Worm (Caenorhabditis elegans) whole organism, L1 larva: ENCODE data around the gene T10B10.8.
A peak's percentile ranks its signal among the peaks of the same experiment; 100 is the strongest.

Experiments used
- C04F5.9 ChIP-seq: sonication (generic microtip); optimal IDR thresholded peaks from 2 replicates; lab custom pipeline; 2016; ENCODE audit warnings: missing genetic modification characterization, missing compliant biosample characterization
- F16B12.6 ChIP-seq: fragments of 150-350 bp; optimal IDR thresholded peaks from 2 replicates; lab custom pipeline; 2014; ENCODE audit warnings: missing biosample characterization, missing genetic modification characterization
- aha-1 ChIP-seq: fragments of 150-350 bp; optimal IDR thresholded peaks from 2 replicates; lab custom pipeline; 2014; ENCODE audit warnings: missing biosample characterization, missing genetic modification characterization
- aly-2 ChIP-seq: fragments of 150-350 bp; optimal IDR thresholded peaks from 2 replicates; lab custom pipeline; 2014; ENCODE audit warnings: missing biosample characterization, missing genetic modification characterization
- ama-1 ChIP-seq: fragments of 150-350 bp; optimal IDR thresholded peaks from 2 replicates; lab custom pipeline; 2014
- ceh-63 ChIP-seq: fragments of 200-800 bp; sonication (Bioruptor generic); optimal IDR thresholded peaks from 2 replicates; lab custom pipeline; 2018; ENCODE audit warnings: mild to moderate bottlenecking, missing genetic modification characterization, missing compliant biosample characterization
- ceh-8 ChIP-seq: fragments of 200-800 bp; sonication (Bioruptor generic); optimal IDR thresholded peaks from 2 replicates; lab custom pipeline; 2018; ENCODE audit warnings: mild to moderate bottlenecking, missing genetic modification characterization, moderate library complexity, missing compliant biosample characterization
- ceh-88 ChIP-seq: fragments of 200-800 bp; sonication (Bioruptor generic); IDR thresholded peaks from 2 replicates; pipeline ENCODE4 v1.3.6; 2022; ENCODE audit warnings: missing genetic modification characterization, missing compliant biosample characterization
- ces-1 ChIP-seq: fragments of 150-350 bp; optimal IDR thresholded peaks from 2 replicates; lab custom pipeline; 2014; ENCODE audit warnings: missing biosample characterization, missing genetic modification reagents, missing genetic modification characterization
- efl-3 ChIP-seq: fragments of 200-800 bp; sonication (Bioruptor generic); optimal IDR thresholded peaks from 2 replicates; lab custom pipeline; 2018; ENCODE audit warnings: mild to moderate bottlenecking, missing genetic modification characterization, missing compliant biosample characterization
- elt-2 ChIP-seq: sonication (generic microtip); optimal IDR thresholded peaks from 2 replicates; lab custom pipeline; 2016; ENCODE audit warnings: missing genetic modification characterization, mild to moderate bottlenecking, inconsistent platforms, missing compliant biosample characterization, missing genetic modification reagents
- ets-5 ChIP-seq: fragments of 200-800 bp; sonication (Bioruptor generic); IDR thresholded peaks from 2 replicates; pipeline ENCODE4 v1.3.6; 2022; ENCODE audit warnings: missing genetic modification characterization, missing compliant biosample characterization
- fkh-10 ChIP-seq: sonication (generic microtip); optimal IDR thresholded peaks from 2 replicates; lab custom pipeline; 2017; ENCODE audit warnings: missing biosample characterization, missing genetic modification reagents, missing genetic modification characterization
- fkh-4 ChIP-seq: sonication (generic microtip); optimal IDR thresholded peaks from 2 replicates; lab custom pipeline; 2016; ENCODE audit warnings: missing compliant biosample characterization, missing genetic modification characterization, borderline replicate concordance
- fos-1 ChIP-seq: fragments of 150-350 bp; optimal IDR thresholded peaks from 2 replicates; lab custom pipeline; 2014; ENCODE audit warnings: missing biosample characterization, missing genetic modification characterization
- hlh-17 ChIP-seq: fragments of 200-800 bp; sonication (Bioruptor generic); optimal IDR thresholded peaks from 2 replicates; lab custom pipeline; 2018; ENCODE audit warnings: missing genetic modification characterization, mild to moderate bottlenecking, missing compliant biosample characterization, moderate library complexity, borderline replicate concordance
- hlh-4 ChIP-seq: sonication (generic microtip); optimal IDR thresholded peaks from 2 replicates; lab custom pipeline; 2016; ENCODE audit warnings: mild to moderate bottlenecking, missing genetic modification characterization, missing compliant biosample characterization
- hpl-2 ChIP-seq: fragments of 150-350 bp; optimal IDR thresholded peaks from 2 replicates; lab custom pipeline; 2014; ENCODE audit warnings: missing biosample characterization, missing genetic modification reagents, missing genetic modification characterization
- lin-13 ChIP-seq: fragments of 150-350 bp; optimal IDR thresholded peaks from 2 replicates; lab custom pipeline; 2014; ENCODE audit warnings: missing biosample characterization, missing genetic modification reagents, missing genetic modification characterization
- lin-14 ChIP-seq: fragments of 200-800 bp; sonication (Bioruptor generic); optimal IDR thresholded peaks from 2 replicates; lab custom pipeline; 2018; ENCODE audit warnings: mild to moderate bottlenecking, missing genetic modification characterization, moderate library complexity, missing compliant biosample characterization
- lin-39 ChIP-seq: fragments of 150-350 bp; optimal IDR thresholded peaks from 2 replicates; lab custom pipeline; 2014; ENCODE audit warnings: missing biosample characterization, missing genetic modification reagents, missing genetic modification characterization
- mdl-1 ChIP-seq, 2 experiments: fragments of 150-350 bp; optimal IDR thresholded peaks; 2 replicates each; lab custom pipeline; 2014 to 2017; ENCODE audit warnings: missing biosample characterization in 2 of 2, missing genetic modification characterization in 2 of 2, inconsistent platforms in 1 of 2
- nhr-11 ChIP-seq: fragments of 150-350 bp; optimal IDR thresholded peaks from 2 replicates; lab custom pipeline; 2014; ENCODE audit warnings: missing biosample characterization, missing genetic modification characterization
- nhr-20 ChIP-seq: sonication (generic microtip); optimal IDR thresholded peaks from 2 replicates; lab custom pipeline; 2016; ENCODE audit warnings: mild to moderate bottlenecking, missing genetic modification characterization, missing compliant biosample characterization
- nhr-237 ChIP-seq: fragments of 150-350 bp; optimal IDR thresholded peaks from 2 replicates; lab custom pipeline; 2014; ENCODE audit warnings: missing biosample characterization, missing genetic modification characterization
- nhr-28 ChIP-seq: fragments of 150-350 bp; optimal IDR thresholded peaks from 2 replicates; lab custom pipeline; 2014; ENCODE audit warnings: missing biosample characterization, missing genetic modification characterization
- nhr-47 ChIP-seq: sonication (generic microtip); optimal IDR thresholded peaks from 2 replicates; lab custom pipeline; 2016; ENCODE audit warnings: mild to moderate bottlenecking, missing genetic modification characterization, moderate library complexity, missing compliant biosample characterization
- nhr-85 ChIP-seq: sonication (generic microtip); peaks from one replicate; lab custom pipeline; 2016; ENCODE audit warnings: missing genetic modification characterization, inconsistent platforms, missing compliant biosample characterization
- pag-3 ChIP-seq: sonication (generic microtip); optimal IDR thresholded peaks from 2 replicates; lab custom pipeline; 2017; ENCODE audit warnings: missing genetic modification characterization, mild to moderate bottlenecking, missing compliant biosample characterization, antibody characterized with exemption, borderline replicate concordance; ENCODE audit not compliant: insufficient read depth
- rnt-1 ChIP-seq: sonication (generic microtip); optimal IDR thresholded peaks from 2 replicates; lab custom pipeline; 2016; ENCODE audit warnings: mild to moderate bottlenecking, missing genetic modification characterization, moderate library complexity, missing compliant biosample characterization
- snpc-4 ChIP-seq: fragments of 150-350 bp; optimal IDR thresholded peaks from 2 replicates; lab custom pipeline; 2014; ENCODE audit warnings: missing biosample characterization, missing genetic modification characterization
- snu-23 ChIP-seq: sonication (generic microtip); optimal IDR thresholded peaks from 2 replicates; lab custom pipeline; 2016; ENCODE audit warnings: missing genetic modification characterization, missing compliant biosample characterization
- sptf-1 ChIP-seq: fragments of 150-350 bp; optimal IDR thresholded peaks from 2 replicates; lab custom pipeline; 2014; ENCODE audit warnings: missing biosample characterization, missing genetic modification characterization
- sup-37 ChIP-seq: fragments of 200-800 bp; sonication (Bioruptor generic); optimal IDR thresholded peaks from 2 replicates; lab custom pipeline; 2018; ENCODE audit warnings: mild to moderate bottlenecking, missing genetic modification characterization, missing compliant biosample characterization
- swsn-7 ChIP-seq: sonication (generic microtip); optimal IDR thresholded peaks from 2 replicates; lab custom pipeline; 2016; ENCODE audit warnings: missing genetic modification characterization, missing compliant biosample characterization
- unc-130 ChIP-seq: fragments of 150-350 bp; optimal IDR thresholded peaks from 2 replicates; lab custom pipeline; 2017; ENCODE audit warnings: missing biosample characterization, missing genetic modification characterization, inconsistent platforms
- unc-62 ChIP-seq: fragments of 150-350 bp; optimal IDR thresholded peaks from 2 replicates; lab custom pipeline; 2014; ENCODE audit warnings: missing biosample characterization, missing genetic modification reagents, missing genetic modification characterization
- ztf-11 ChIP-seq, 2 experiments: sonication (generic microtip); optimal IDR thresholded peaks; 2 replicates each; lab custom pipeline; 2016 to 2017; ENCODE audit warnings: missing genetic modification characterization in 2 of 2, missing biosample characterization in 1 of 2, missing compliant biosample characterization in 1 of 2
- ztf-4 ChIP-seq: fragments of 150-350 bp; optimal IDR thresholded peaks from 2 replicates; lab custom pipeline; 2014; ENCODE audit warnings: missing biosample characterization, missing genetic modification characterization

The T10B10.8 gene

ce11 chrX:15133180-15133579 is 32.8 kb downstream of the T10B10.8 start:
- no peak for TF ChIP-seq unc-130 (tag; lab: Kevin White, UChicago)

ce11 chrX:15132073-15132472 is 33.9 kb downstream of the T10B10.8 start:
- TF ChIP-seq hlh-17 (GFP tag; lab: Kevin White, UChicago) (no peak), lin-14 (GFP tag; lab: Kevin White, UChicago) (no peak), aha-1 (tag; lab: Kevin White, UChicago) (no peak), aly-2 (tag; lab: Kevin White, UChicago) (no peak), nhr-47 (no peak)

ce11 chrX:15128184-15128583 is 37.8 kb downstream of the T10B10.8 start:
- no peak for TF ChIP-seq lin-13 (GFP tag; lab: Kevin White, UChicago)
- no peak for TF ChIP-seq swsn-7 (tag; lab: Kevin White, UChicago)
- no peak for TF ChIP-seq C04F5.9
- peak; percentile 6 for TF ChIP-seq ces-1
- peak; percentile 50 for TF ChIP-seq fkh-10 (GFP tag; lab: Kevin White, UChicago)
- TF ChIP-seq ceh-88 (GFP tag; lab: Robert Waterston, UW) = no peak
- TF ChIP-seq lin-14 (GFP tag; lab: Kevin White, UChicago) = peak; percentile 64

ce11 chrX:15127338-15127737 is 38.7 kb downstream of the T10B10.8 start:
- no peak for TF ChIP-seq sup-37 (GFP tag; lab: Kevin White, UChicago)
- no peak for TF ChIP-seq fos-1 (tag; lab: Kevin White, UChicago)
- TF ChIP-seq hlh-4 (tag; lab: Kevin White, UChicago) = no peak
- no peak for TF ChIP-seq elt-2
- TF ChIP-seq lin-39 (tag; lab: Kevin White, UChicago) = no peak
- no peak for TF ChIP-seq snu-23 (GFP tag; lab: Kevin White, UChicago)
- TF ChIP-seq rnt-1 (tag; lab: Kevin White, UChicago) = no peak
- TF ChIP-seq ces-1 = no peak
- TF ChIP-seq nhr-11 (tag; lab: Kevin White, UChicago) = no peak
- TF ChIP-seq mdl-1 (tag; optimal IDR thresholded peaks at IDR 0.05; lab: Kevin White, UChicago) = no peak
- no peak for TF ChIP-seq sptf-1 (tag; lab: Kevin White, UChicago)
- no peak for TF ChIP-seq ets-5 (GFP tag; lab: Robert Waterston, UW)
- no peak for TF ChIP-seq ztf-4 (tag; lab: Kevin White, UChicago)
- TF ChIP-seq nhr-85 (tag; lab: Kevin White, UChicago) = no peak
- TF ChIP-seq ceh-88 (GFP tag; lab: Robert Waterston, UW) = no peak
- TF ChIP-seq C04F5.9 = no peak
- no peak for TF ChIP-seq pag-3

ce11 chrX:15126736-15127135 is 39.3 kb downstream of the T10B10.8 start:
- TF ChIP-seq lin-14 (GFP tag; lab: Kevin White, UChicago) (peak; percentile 54), ztf-11 (tag; optimal IDR thresholded peaks at IDR 0.05; lab: Kevin White, UChicago) (no peak), ceh-8 (GFP tag; lab: Kevin White, UChicago) (peak; percentile 20)
- TF ChIP-seq, all 84 proteins: peak for 2

ce11 chrX:15125138-15125537 is 40.9 kb downstream of the T10B10.8 start:
- no peak for TF ChIP-seq ama-1 (lab: Kevin White, UChicago)
- no peak for TF ChIP-seq nhr-28 (tag; lab: Kevin White, UChicago)
- TF ChIP-seq fkh-4 (tag; lab: Kevin White, UChicago) = no peak
- TF ChIP-seq pag-3 = no peak
- TF ChIP-seq nhr-85 (tag; lab: Kevin White, UChicago) = no peak
- TF ChIP-seq sptf-1 (tag; lab: Kevin White, UChicago) = no peak
- no peak for TF ChIP-seq nhr-20 (tag; lab: Kevin White, UChicago)
- no peak for TF ChIP-seq hpl-2 (GFP tag; lab: Kevin White, UChicago)
- TF ChIP-seq ztf-4 (tag; lab: Kevin White, UChicago) = no peak
- no peak for TF ChIP-seq F16B12.6
- TF ChIP-seq efl-3 = no peak
- no peak for TF ChIP-seq nhr-237 (tag; lab: Kevin White, UChicago)
- TF ChIP-seq snpc-4 = no peak
- TF ChIP-seq nhr-47 = no peak
- TF ChIP-seq ceh-63 (GFP tag; lab: Kevin White, UChicago) = no peak
- no peak for TF ChIP-seq lin-14 (GFP tag; lab: Kevin White, UChicago)
- no peak for TF ChIP-seq lin-39 (tag; lab: Kevin White, UChicago)
- no peak for TF ChIP-seq unc-62 (GFP tag; lab: Kevin White, UChicago)
- TF ChIP-seq fos-1 (tag; lab: Kevin White, UChicago) = no peak
